Worm (Caenorhabditis elegans) whole organism, young adult: Measurements from ENCODE around the gene rpl-33.

Experiments
- B0035.1 ChIP-seq: sonication (generic microtip); optimal IDR thresholded peaks from 2 replicates; lab custom pipeline; 2016; ENCODE audit warnings: missing genetic modification characterization, mild to moderate bottlenecking, missing compliant biosample characterization, missing genotype, missing genetic modification reagents
- B0261.1 ChIP-seq: sonication (generic microtip); optimal IDR thresholded peaks from 2 replicates; lab custom pipeline; 2016; ENCODE audit warnings: mild to moderate bottlenecking, missing genetic modification characterization, moderate library complexity, missing compliant biosample characterization
- C06A6.2 ChIP-seq: fragments of 200-800 bp; sonication (Bioruptor generic); conservative IDR thresholded peaks from 2 replicates; pipeline ENCODE4 v1.3.6; 2022; ENCODE audit warnings: missing genetic modification characterization, missing compliant biosample characterization
- D2030.7 ChIP-seq: fragments of 200-800 bp; sonication (Bioruptor generic); IDR thresholded peaks from 2 replicates; pipeline ENCODE4 v1.3.6; 2022; ENCODE audit warnings: missing genetic modification reagents, missing genetic modification characterization, missing compliant biosample characterization
- F22D6.2 ChIP-seq: sonication (generic microtip); optimal IDR thresholded peaks from 2 replicates; lab custom pipeline; 2016; ENCODE audit warnings: mild to moderate bottlenecking, missing genetic modification characterization, missing compliant biosample characterization
- F23B12.7 ChIP-seq: sonication (generic microtip); optimal IDR thresholded peaks from 2 replicates; lab custom pipeline; 2017; ENCODE audit warnings: missing genetic modification characterization, mild to moderate bottlenecking, missing compliant biosample characterization, antibody characterized with exemption, moderate library complexity; ENCODE audit not compliant: insufficient read depth
- F33H1.4 ChIP-seq: fragments of 200-800 bp; sonication (Bioruptor generic); IDR thresholded peaks from 2 replicates; pipeline ENCODE4 v1.3.6; 2022; ENCODE audit warnings: missing genetic modification reagents, missing genetic modification characterization, missing compliant biosample characterization
- K11D2.4 ChIP-seq: fragments of 200-800 bp; sonication (Bioruptor generic); IDR thresholded peaks from 2 replicates; pipeline ENCODE4 v1.3.6; 2022; ENCODE audit warnings: missing genetic modification reagents, missing genetic modification characterization, missing compliant biosample characterization
- K12H6.12 ChIP-seq: fragments of 200-800 bp; sonication (Bioruptor generic); optimal IDR thresholded peaks from 2 replicates; lab custom pipeline; 2018; ENCODE audit warnings: mild to moderate bottlenecking, missing genetic modification characterization, missing compliant biosample characterization
- Y95B8A.8 ChIP-seq: fragments of 200-800 bp; sonication (Bioruptor generic); IDR thresholded peaks from 2 replicates; pipeline ENCODE4 v1.3.6; 2022; ENCODE audit warnings: missing genetic modification reagents, missing genetic modification characterization, missing compliant biosample characterization
- ZK185.1 ChIP-seq: sonication (generic microtip); optimal IDR thresholded peaks from 2 replicates; lab custom pipeline; 2016; ENCODE audit warnings: mild to moderate bottlenecking, missing genetic modification characterization, missing compliant biosample characterization; ENCODE audit not compliant: poor library complexity, severe bottlenecking
- akir-1 ChIP-seq: fragments of 200-800 bp; sonication (Bioruptor generic); optimal IDR thresholded peaks from 2 replicates; lab custom pipeline; 2018; ENCODE audit warnings: mild to moderate bottlenecking, missing genetic modification characterization, moderate library complexity, missing compliant biosample characterization
- athp-1 ChIP-seq: sonication (generic microtip); optimal IDR thresholded peaks from 2 replicates; lab custom pipeline; 2017; ENCODE audit warnings: mild to moderate bottlenecking, missing genetic modification characterization, missing compliant biosample characterization
- attf-5 ChIP-seq: fragments of 200-800 bp; sonication (Bioruptor generic); optimal IDR thresholded peaks from 2 replicates; lab custom pipeline; 2018; ENCODE audit warnings: mild to moderate bottlenecking, missing genetic modification characterization, missing compliant biosample characterization
- ccch-3 ChIP-seq: fragments of 200-800 bp; sonication (Bioruptor generic); optimal IDR thresholded peaks from 2 replicates; lab custom pipeline; 2018; ENCODE audit warnings: mild to moderate bottlenecking, missing genetic modification characterization, missing compliant biosample characterization
- cebp-2 ChIP-seq: fragments of 200-800 bp; sonication (Bioruptor generic); IDR thresholded peaks from 2 replicates; pipeline ENCODE4 v1.3.6; 2022; ENCODE audit warnings: missing genetic modification characterization, missing compliant biosample characterization
- ceh-91 ChIP-seq: fragments of 200-800 bp; sonication (Bioruptor generic); IDR thresholded peaks from 2 replicates; pipeline ENCODE4 v1.3.6; 2022; ENCODE audit warnings: missing genetic modification reagents, missing genetic modification characterization, missing compliant biosample characterization
- egl-18 ChIP-seq: fragments of 200-800 bp; sonication (Bioruptor generic); IDR thresholded peaks from 2 replicates; pipeline ENCODE4 v1.3.6; 2022; ENCODE audit warnings: missing genetic modification reagents, missing genetic modification characterization, missing compliant biosample characterization
- egl-44 ChIP-seq: fragments of 200-800 bp; sonication (Bioruptor generic); IDR thresholded peaks from 2 replicates; pipeline ENCODE4 v1.3.6; 2022; ENCODE audit warnings: missing genetic modification reagents, missing genetic modification characterization, missing compliant biosample characterization
- ets-4 ChIP-seq: fragments of 200-800 bp; sonication (Bioruptor generic); optimal IDR thresholded peaks from 2 replicates; lab custom pipeline; 2018; ENCODE audit warnings: mild to moderate bottlenecking, missing genetic modification characterization, missing compliant biosample characterization
- fkh-3 ChIP-seq: sonication (generic microtip); optimal IDR thresholded peaks from 2 replicates; lab custom pipeline; 2016; ENCODE audit warnings: mild to moderate bottlenecking, missing genetic modification characterization, missing compliant biosample characterization
- gei-17 ChIP-seq: fragments of 200-800 bp; sonication (Bioruptor generic); optimal IDR thresholded peaks from 2 replicates; lab custom pipeline; 2018; ENCODE audit warnings: mild to moderate bottlenecking, missing genetic modification characterization, missing compliant biosample characterization
- hlh-12 ChIP-seq: sonication (generic microtip); optimal IDR thresholded peaks from 2 replicates; lab custom pipeline; 2016; ENCODE audit warnings: missing genetic modification characterization, missing compliant biosample characterization
- lag-1 ChIP-seq: fragments of 200-800 bp; sonication (Bioruptor generic); IDR thresholded peaks from 2 replicates; pipeline ENCODE4 v1.3.6; 2022; ENCODE audit warnings: missing genetic modification reagents, missing genetic modification characterization, missing compliant biosample characterization
- lin-26 ChIP-seq: fragments of 200-800 bp; sonication (Bioruptor generic); IDR thresholded peaks from 2 replicates; pipeline ENCODE4 v1.3.6; 2022; ENCODE audit warnings: missing genetic modification reagents, missing genetic modification characterization, missing compliant biosample characterization
- lin-40 ChIP-seq: sonication (generic microtip); optimal IDR thresholded peaks from 2 replicates; lab custom pipeline; 2016; ENCODE audit warnings: missing genetic modification characterization, mild to moderate bottlenecking, missing compliant biosample characterization, missing genotype, missing genetic modification reagents
- lsy-27 ChIP-seq: sonication (generic microtip); optimal IDR thresholded peaks from 2 replicates; lab custom pipeline; 2017; ENCODE audit warnings: missing genetic modification characterization, mild to moderate bottlenecking, missing compliant biosample characterization, antibody characterized with exemption, missing genotype, borderline replicate concordance; ENCODE audit not compliant: insufficient read depth
- mes-4 ChIP-seq: sonication (generic microtip); optimal IDR thresholded peaks from 2 replicates; lab custom pipeline; 2016; ENCODE audit warnings: missing genotype, missing genetic modification characterization, missing compliant biosample characterization
- nhr-120 ChIP-seq: fragments of 200-800 bp; sonication (Bioruptor generic); IDR thresholded peaks from 2 replicates; pipeline ENCODE4 v1.3.6; 2022; ENCODE audit warnings: missing genetic modification characterization, missing compliant biosample characterization
- rcor-1 ChIP-seq: fragments of 200-800 bp; sonication (Bioruptor generic); IDR thresholded peaks from 2 replicates; pipeline ENCODE4 v1.3.6; 2022; ENCODE audit warnings: missing genetic modification reagents, missing genetic modification characterization, missing compliant biosample characterization
- rpc-1 ChIP-seq, 2 experiments: fragments of 150-350 bp in 1 of 2; sonication (generic microtip) in 1 of 2; optimal IDR thresholded peaks; 2 replicates each; lab custom pipeline; 2014 to 2018; ENCODE audit warnings: missing biosample characterization in 1 of 2, missing genetic modification characterization in 1 of 2, missing genetic modification reagents in 1 of 2, missing genotype in 1 of 2
- snpc-1.1 ChIP-seq: sonication (generic microtip); optimal IDR thresholded peaks from 2 replicates; lab custom pipeline; 2017; ENCODE audit warnings: missing genetic modification characterization, mild to moderate bottlenecking, missing compliant biosample characterization, antibody characterized with exemption, moderate library complexity, missing genotype, missing genetic modification reagents; ENCODE audit not compliant: insufficient read depth
- snpc-1.3 ChIP-seq: sonication (generic microtip); optimal IDR thresholded peaks from 2 replicates; lab custom pipeline; 2017; ENCODE audit warnings: missing genetic modification characterization, mild to moderate bottlenecking, missing compliant biosample characterization, antibody characterized with exemption, moderate library complexity, missing genotype, missing genetic modification reagents; ENCODE audit not compliant: insufficient read depth
- snpc-3.4 ChIP-seq: sonication (generic microtip); optimal IDR thresholded peaks from 2 replicates; lab custom pipeline; 2017; ENCODE audit warnings: missing genetic modification characterization, mild to moderate bottlenecking, missing compliant biosample characterization, antibody characterized with exemption, moderate library complexity, missing genotype, missing genetic modification reagents
- snpc-4 ChIP-seq, 5 experiments: fragments of 150-350 bp in 1 of 5; sonication (generic microtip) in 4 of 5; optimal IDR thresholded peaks; 2 replicates each; lab custom pipeline; 2014 to 2018; ENCODE audit warnings: missing genetic modification characterization in 5 of 5, missing biosample characterization in 3 of 5, antibody characterized with exemption in 2 of 5, mild to moderate bottlenecking in 2 of 5, missing compliant biosample characterization in 2 of 5, missing genotype in 2 of 5, moderate library complexity in 2 of 5, missing genetic modification reagents in 1 of 5
- tlf-1 ChIP-seq: fragments of 200-800 bp; sonication (Bioruptor generic); optimal IDR thresholded peaks from 2 replicates; lab custom pipeline; 2018; ENCODE audit warnings: mild to moderate bottlenecking, missing genetic modification characterization, missing compliant biosample characterization
- unc-130 ChIP-seq: sonication (generic microtip); optimal IDR thresholded peaks from 2 replicates; lab custom pipeline; 2016; ENCODE audit warnings: missing genetic modification reagents, missing genetic modification characterization, missing compliant biosample characterization
- unc-62 ChIP-seq: fragments of 150-350 bp; optimal IDR thresholded peaks from 2 replicates; lab custom pipeline; 2014; ENCODE audit warnings: missing biosample characterization, missing genetic modification reagents, missing genetic modification characterization
- xnd-1 ChIP-seq: sonication (generic microtip); optimal IDR thresholded peaks from 2 replicates; lab custom pipeline; 2016; ENCODE audit warnings: missing genotype, missing genetic modification reagents, missing genetic modification characterization, missing compliant biosample characterization
- zfh-2 ChIP-seq: fragments of 200-800 bp; sonication (Bioruptor generic); conservative IDR thresholded peaks from 2 replicates; pipeline ENCODE4 v1.3.6; 2022; ENCODE audit warnings: missing genetic modification reagents, missing genetic modification characterization, missing compliant biosample characterization
- zim-3 ChIP-seq: sonication (generic microtip); optimal IDR thresholded peaks from 2 replicates; lab custom pipeline; 2017; ENCODE audit warnings: mild to moderate bottlenecking, missing genetic modification characterization, moderate library complexity, missing compliant biosample characterization
- ztf-18 ChIP-seq: sonication (generic microtip); optimal IDR thresholded peaks from 2 replicates; lab custom pipeline; 2016; ENCODE audit warnings: missing genotype, mild to moderate bottlenecking, missing genetic modification characterization, missing compliant biosample characterization

Gene rpl-33

DNA sequence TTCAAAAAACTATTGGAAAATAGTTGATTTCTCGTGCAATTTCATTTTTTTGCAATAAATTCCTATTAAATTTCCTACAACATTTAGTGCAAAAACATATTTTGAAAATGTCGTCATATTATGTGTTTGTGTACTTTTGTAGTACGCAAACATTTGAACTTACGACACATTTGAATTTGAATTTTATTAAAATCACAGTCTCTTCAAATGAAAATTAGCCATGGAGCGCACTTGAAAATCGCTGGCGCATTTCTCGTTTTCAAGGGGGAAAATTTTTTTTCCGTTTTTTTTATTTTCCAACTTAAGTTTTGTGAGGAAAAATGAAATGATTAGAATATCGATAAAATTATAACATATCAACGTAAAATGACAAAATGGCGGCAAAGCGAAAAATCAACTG, 42.2 kb downstream of the rpl-33 start (continued):
- TF ChIP-seq F23B12.7 (tag; lab: Kevin White, UChicago), result peak; percentile 34
- TF ChIP-seq F33H1.4 (GFP tag; lab: Robert Waterston, UW), result peak; percentile 61
- TF ChIP-seq xnd-1, result peak; percentile 51
- TF ChIP-seq ceh-91 (GFP tag; lab: Robert Waterston, UW), result peak; percentile 78
- no peak for TF ChIP-seq lsy-27 (tag; lab: Kevin White, UChicago)
- TF ChIP-seq F22D6.2 (tag; lab: Kevin White, UChicago), result no peak
- peak; percentile 68 for TF ChIP-seq attf-5 (GFP tag; lab: Kevin White, UChicago)
- TF ChIP-seq ccch-3 (GFP tag; lab: Kevin White, UChicago), result no peak
- TF ChIP-seq snpc-1.1, result peak; percentile 65
- no peak for TF ChIP-seq rcor-1 (GFP tag; lab: Robert Waterston, UW)

DNA sequence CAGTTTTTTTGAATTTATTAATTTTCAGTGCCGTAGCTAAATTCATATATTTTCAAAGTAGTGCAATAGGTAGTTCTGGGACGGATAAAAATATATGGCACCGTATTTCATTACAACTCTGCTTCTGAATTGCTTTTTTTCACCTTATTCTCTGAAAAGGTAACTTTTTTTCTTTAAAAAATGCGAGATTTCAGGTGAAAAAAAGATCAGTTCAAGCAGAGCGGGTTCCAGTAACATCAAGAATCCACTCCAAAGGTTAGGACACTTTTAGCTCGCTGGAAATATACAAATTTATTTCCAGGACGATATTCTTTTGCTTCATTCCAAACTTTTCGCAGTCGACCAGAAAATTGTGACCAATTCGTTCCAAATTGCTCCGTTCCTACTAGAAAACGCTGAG, 42.7 kb downstream of the rpl-33 start, which contains the start of gene T07F8.1:
T07F8.1 (plus strand) TSS at position 301 of the 400 bp plus-strand sequence.
- TF ChIP-seq C06A6.2, result no peak
- TF ChIP-seq unc-62, result no peak
- TF ChIP-seq K12H6.12, result no peak
- TF ChIP-seq cebp-2, result no peak

DNA sequence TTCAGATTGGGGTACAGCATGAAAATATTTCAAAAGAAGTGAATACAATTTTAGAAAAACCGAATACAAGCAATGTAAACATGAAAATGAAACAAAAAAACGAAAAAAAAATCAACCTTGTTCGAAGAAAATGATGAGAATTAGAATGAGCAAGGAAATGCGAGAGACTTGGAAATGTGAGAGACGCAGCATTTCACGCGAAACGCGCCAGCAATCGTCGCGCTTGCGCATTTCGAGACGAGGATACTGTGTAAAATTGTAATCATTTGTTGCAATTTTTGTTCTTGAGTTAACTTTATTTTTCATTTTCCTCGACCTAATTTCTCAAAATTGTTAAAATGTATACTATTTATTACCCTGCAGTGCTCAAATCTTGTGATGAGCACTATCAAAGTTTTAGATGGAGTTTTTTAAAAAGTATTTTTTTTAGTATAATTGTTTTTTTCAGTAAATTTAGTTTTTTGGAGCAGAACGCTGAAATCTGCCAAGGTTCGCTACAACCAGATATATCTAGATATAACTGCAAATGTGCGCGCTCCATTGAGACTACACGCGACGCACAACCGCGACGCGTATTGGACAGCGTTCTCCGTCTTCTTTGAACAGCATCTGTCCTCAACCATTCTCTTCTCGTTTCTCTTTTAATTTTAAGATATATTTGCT, 46.7 kb downstream of the rpl-33 start, which contains the start of gene fust-1:
fust-1 (plus strand) TSS at position 613 of the 663 bp plus-strand sequence.
- TF ChIP-seq rpc-1 (optimal IDR thresholded peaks at IDR 0.05; lab: Kevin White, UChicago) (no peak), rpc-1 (tag; optimal IDR thresholded peaks at IDR 0.05; lab: Kevin White, UChicago) (no peak), attf-5 (GFP tag; lab: Kevin White, UChicago) (peak; percentile 99), B0261.1 (tag; lab: Kevin White, UChicago) (peak; percentile 27), B0035.1 (tag; lab: Kevin White, UChicago) (peak; percentile 42), zim-3 (tag; lab: Kevin White, UChicago) (no peak), lin-40 (peak; percentile 97), hlh-12 (no peak), ztf-18 (tag; lab: Kevin White, UChicago) (peak; percentile 100), zfh-2 (GFP tag; lab: Robert Waterston, UW) (no peak), ets-4 (peak; percentile 48), snpc-4 (GFP tag; optimal IDR thresholded peaks at IDR 0.05; lab: Kevin White, UChicago) (peak; percentile 58), snpc-4 (tag; optimal IDR thresholded peaks at IDR 0.05; lab: Kevin White, UChicago) (peak; percentile 48 to 89 (median 86)), unc-130 (GFP tag; lab: Kevin White, UChicago) (peak; percentile 68), nhr-120 (GFP tag; lab: Robert Waterston, UW) (no peak), snpc-1.3 (tag; lab: Kevin White, UChicago) (peak; percentile 95), ZK185.1 (peak; percentile 94), athp-1 (tag; lab: Kevin White, UChicago) (peak; percentile 93), ceh-91 (GFP tag; lab: Robert Waterston, UW) (peak; percentile 88), fkh-3 (tag; lab: Kevin White, UChicago) (no peak), egl-18 (GFP tag; lab: Robert Waterston, UW) (peak; percentile 81), tlf-1 (GFP tag; lab: Kevin White, UChicago) (peak; percentile 95), egl-44 (GFP tag; lab: Robert Waterston, UW) (peak; percentile 75; the same call in 1 of the 2 replicates), lag-1 (GFP tag; lab: Robert Waterston, UW) (no peak), K11D2.4 (peak; percentile 97), gei-17 (GFP tag; lab: Kevin White, UChicago) (peak; percentile 79), mes-4 (tag; lab: Kevin White, UChicago) (peak; percentile 22), akir-1 (no peak), D2030.7 (GFP tag; lab: Robert Waterston, UW) (peak; percentile 89), lin-26 (GFP tag; lab: Robert Waterston, UW) (peak; percentile 44; the same call in 1 of the 2 replicates), Y95B8A.8 (GFP tag; lab: Robert Waterston, UW) (peak; percentile 93), F23B12.7 (tag; lab: Kevin White, UChicago) (peak; percentile 87), snpc-3.4 (tag; lab: Kevin White, UChicago) (peak; percentile 95)
